Worm (Caenorhabditis elegans): ENCODE data around the gene C17G10.7.

DNA sequence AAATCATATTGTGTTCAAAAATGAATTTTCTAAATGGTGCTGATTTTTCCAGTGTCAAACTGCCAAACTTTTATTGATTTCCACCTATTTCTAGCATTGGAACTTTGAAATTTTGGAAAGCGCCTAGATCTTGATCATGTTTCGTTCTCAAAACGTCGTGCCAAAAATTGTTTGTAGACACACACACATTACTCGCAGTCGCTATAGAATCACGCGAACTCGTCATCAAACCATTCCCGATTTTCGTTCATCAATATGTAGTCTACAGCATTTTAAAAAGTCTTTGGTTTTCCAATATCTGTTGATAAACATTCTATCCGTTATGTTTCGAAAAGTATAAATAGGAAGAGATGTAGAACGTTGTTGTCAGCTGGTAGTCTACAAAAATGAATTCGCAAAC is 37.4 kb downstream of the C17G10.7 start, which contains the start of the genes C17C3.1 and C17C3.15:
- TF ChIP-seq crh-2 (tag; optimal IDR thresholded peaks at IDR 0.05) (no peak), elt-1 (tag; optimal IDR thresholded peaks at IDR 0.05) (no peak), unc-39 (tag; optimal IDR thresholded peaks at IDR 0.05) (no peak)

Measured in whole organism, L2 larva.